Worm (Caenorhabditis elegans): ENCODE data around the gene K07E12.2.

K07E12.2 gene

DNA sequence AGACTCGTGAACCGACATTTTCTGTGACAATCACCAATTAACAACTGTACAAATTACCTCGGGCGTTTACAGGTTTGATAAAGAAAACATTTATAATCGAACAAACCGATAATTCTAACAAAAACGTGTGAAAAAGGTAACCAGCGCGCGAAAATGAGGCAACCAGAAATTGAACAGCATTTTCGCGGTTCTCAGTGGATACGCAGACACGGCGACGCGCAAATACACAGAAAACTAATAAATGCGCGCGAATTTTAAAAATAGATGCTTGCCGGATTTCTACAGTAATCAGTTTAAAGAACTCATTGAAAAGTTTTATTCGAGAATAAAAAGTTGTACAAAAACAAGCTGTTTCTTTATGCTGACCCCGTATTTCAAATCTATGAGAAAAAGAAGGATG lies 27.1 kb upstream of the K07E12.2 start, which contains the start of gene isw-1 (continued):
- peak; percentile 7 for TF ChIP-seq hlh-11 (tag; optimal IDR thresholded peaks at IDR 0.05)

DNA sequence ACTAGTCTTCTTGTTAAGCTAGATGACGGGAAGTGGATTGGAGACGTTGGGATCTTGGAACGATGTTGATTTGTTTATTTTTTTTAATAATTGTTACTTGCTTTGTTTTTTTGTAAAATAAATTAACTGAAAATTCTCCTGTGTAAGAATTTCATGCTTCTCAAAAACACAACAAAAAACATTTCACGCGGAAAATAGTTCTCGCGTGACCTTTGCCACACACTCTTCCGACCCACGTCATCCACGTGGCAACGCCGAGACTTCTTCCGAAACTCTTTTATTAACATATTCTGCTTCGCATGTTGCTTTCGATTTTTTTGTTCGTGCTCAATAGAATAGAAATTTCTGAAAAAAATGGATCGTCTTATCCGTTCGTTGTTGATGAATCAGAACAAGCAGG lies 25.5 kb upstream of the K07E12.2 start, which contains the start of gene F37A4.5:
Gene F37A4.5, plus strand, starts transcription at position 301 of the 400 bp plus-strand sequence.
- peak; percentile 31 for TF ChIP-seq F49E8.2 (tag; optimal IDR thresholded peaks at IDR 0.05; ENCODE audit: borderline replicate concordance)
- no peak for TF ChIP-seq R02D3.7 (tag; optimal IDR thresholded peaks at IDR 0.05)
- TF ChIP-seq F26F4.8 (GFP tag; conservative IDR thresholded peaks at IDR 0.05) = no peak
- no peak for TF ChIP-seq nhr-42 (GFP tag; IDR thresholded peaks at IDR 0.05)

DNA sequence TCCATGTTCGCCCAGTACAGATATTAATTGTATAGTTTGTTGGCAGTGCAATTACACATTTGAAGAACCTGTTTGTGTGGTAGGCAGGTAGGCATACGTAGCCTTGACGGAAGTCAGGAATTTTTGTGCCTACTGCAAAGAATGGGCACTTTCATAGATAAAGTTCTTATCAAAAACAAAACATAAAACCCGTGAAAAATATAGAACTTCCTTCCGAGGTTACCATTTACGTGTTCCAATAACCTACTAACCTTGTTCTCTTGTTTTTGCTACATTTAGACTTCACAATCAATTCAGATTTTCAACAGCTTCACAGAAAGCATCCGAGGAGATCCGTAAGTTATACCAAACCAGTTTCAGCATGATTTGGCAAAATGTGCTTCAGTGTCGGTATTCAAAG lies 23.8 kb upstream of the K07E12.2 start, which contains the start of gene F37A4.4:
Gene F37A4.4, plus strand, starts transcription at position 301 of the 400 bp plus-strand sequence.
- TF ChIP-seq aha-1 (tag) (no peak), F37D6.2 (tag; optimal IDR thresholded peaks at IDR 0.05) (no peak), nhr-41 (GFP tag; IDR thresholded peaks at IDR 0.05) (no peak), mxl-2 (GFP tag; conservative IDR thresholded peaks at IDR 0.05) (no peak), unc-39 (tag; optimal IDR thresholded peaks at IDR 0.05) (no peak), F49E8.2 (tag; optimal IDR thresholded peaks at IDR 0.05; ENCODE audit: borderline replicate concordance) (no peak), zip-11 (GFP tag; IDR thresholded peaks at IDR 0.05) (no peak), tra-1 (GFP tag; IDR thresholded peaks at IDR 0.05) (no peak), nhr-6 (tag; optimal IDR thresholded peaks at IDR 0.05) (no peak), nhr-76 (tag; optimal IDR thresholded peaks at IDR 0.05) (no peak), mdl-1 (tag; optimal IDR thresholded peaks at IDR 0.05) (no peak), dmd-8 (GFP tag; IDR thresholded peaks at IDR 0.05) (no peak), nhr-77 (tag; optimal IDR thresholded peaks at IDR 0.05) (no peak), aly-2 (tag; optimal IDR thresholded peaks at IDR 0.05) (no peak), spr-1 (tag; optimal IDR thresholded peaks at IDR 0.05) (no peak), ceh-20 (GFP tag; IDR thresholded peaks at IDR 0.05) (no peak), dmd-9 (GFP tag; IDR thresholded peaks at IDR 0.05) (no peak), hlh-11 (tag; optimal IDR thresholded peaks at IDR 0.05) (no peak)

DNA sequence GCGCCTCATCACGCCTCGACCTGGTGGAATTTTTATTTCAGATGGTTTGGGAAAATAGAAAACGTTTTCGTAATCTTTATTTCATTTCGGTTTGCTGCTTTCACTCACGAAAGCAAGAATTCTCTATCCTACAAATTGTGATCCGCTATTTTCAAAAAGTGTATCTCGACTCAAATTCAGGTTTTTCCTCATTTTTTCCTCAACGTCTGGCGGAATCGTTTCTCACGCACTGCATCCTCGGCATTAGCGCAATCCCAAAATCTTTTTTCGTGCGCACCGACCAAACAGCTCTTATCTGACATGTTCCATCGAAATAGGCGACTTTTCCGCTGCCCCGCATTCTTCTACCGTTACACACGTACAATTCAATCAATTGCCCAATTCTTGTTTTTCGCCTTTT lies 18.8 kb upstream of the K07E12.2 start, which contains the start of gene F37A4.3:
Gene F37A4.3, plus strand, starts transcription at position 301 of the 400 bp plus-strand sequence.
- no peak for TF ChIP-seq F26F4.8 (GFP tag; conservative IDR thresholded peaks at IDR 0.05)
- TF ChIP-seq unc-62 (GFP tag; optimal IDR thresholded peaks at IDR 0.05 in 1 of 2) = peak in 1 of 2 experiments; percentile 24
- TF ChIP-seq unc-62 (tag; optimal IDR thresholded peaks at IDR 0.05) = no peak

DNA sequence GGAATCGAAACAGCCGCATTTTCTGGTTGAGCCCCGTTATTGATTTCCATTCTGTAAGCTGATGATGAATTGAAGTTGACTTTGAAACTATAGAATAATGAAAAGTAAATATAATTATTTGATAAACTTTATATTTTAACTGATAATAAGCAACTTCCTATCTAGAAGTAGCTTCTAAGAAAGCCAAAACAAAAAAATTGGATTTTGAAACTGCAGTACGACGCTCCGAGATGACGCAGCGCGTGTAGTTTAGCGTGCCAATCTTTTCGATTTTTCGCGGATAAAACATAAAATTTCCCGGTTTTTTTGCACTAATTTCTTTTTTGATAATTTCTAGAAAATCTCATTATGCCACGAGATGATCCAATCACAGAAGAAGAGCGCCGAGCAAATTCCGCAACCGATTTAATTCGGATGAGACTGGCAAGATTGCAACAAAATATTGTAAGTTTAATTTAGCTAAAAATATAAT lies 14.8 kb upstream of the K07E12.2 start, which contains the start of the genes bath-41 and F37A4.2:
Gene bath-41, minus strand, starts transcription at position 51 of the 472 bp plus-strand sequence.
Gene F37A4.2, plus strand, starts transcription at position 247 of the 472 bp plus-strand sequence.
- TF ChIP-seq Y48G9A.11 (GFP tag; IDR thresholded peaks at IDR 0.05) (peak; percentile 93), mdt-29 (GFP tag; IDR thresholded peaks at IDR 0.05) (no peak), hlh-30 (tag; optimal IDR thresholded peaks at IDR 0.05; ENCODE audit: insufficient read depth) (no peak), dpl-1 (GFP tag; optimal IDR thresholded peaks at IDR 0.05) (peak; percentile 29), nhr-42 (GFP tag; IDR thresholded peaks at IDR 0.05) (no peak), egl-27 (tag; optimal IDR thresholded peaks at IDR 0.05) (no peak), F49E8.2 (tag; optimal IDR thresholded peaks at IDR 0.05; ENCODE audit: borderline replicate concordance) (no peak), T20F7.1 (GFP tag; optimal IDR thresholded peaks at IDR 0.05) (peak; percentile 93)

DNA sequence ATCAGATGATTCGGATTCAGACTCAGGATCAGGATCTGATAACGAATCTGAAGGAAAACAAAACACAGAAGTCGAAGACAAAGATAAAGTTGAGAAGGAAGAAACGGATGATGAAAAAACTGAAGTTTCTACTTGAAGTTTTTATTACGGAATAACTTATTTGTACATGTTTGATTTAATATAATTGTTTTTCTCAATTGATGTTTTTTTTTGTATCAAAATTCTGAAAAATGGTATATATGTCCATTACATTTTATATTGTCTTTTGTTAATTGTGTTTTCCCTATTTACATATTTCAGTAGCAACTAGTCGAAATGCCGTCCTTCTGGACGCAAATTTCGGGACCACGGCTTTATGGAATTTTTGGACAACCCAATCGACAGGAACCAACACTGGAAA lies 14.0 kb upstream of the K07E12.2 start, which contains the start of gene F37A4.1:
Gene F37A4.1, plus strand, starts transcription at position 301 of the 400 bp plus-strand sequence.
- TF ChIP-seq nhr-77 (tag; optimal IDR thresholded peaks at IDR 0.05) = no peak
- TF ChIP-seq ZK546.5 (tag; optimal IDR thresholded peaks at IDR 0.05) = no peak
- no peak for TF ChIP-seq nhr-48 (tag; optimal IDR thresholded peaks at IDR 0.05)
- TF ChIP-seq spr-3 (GFP tag; optimal IDR thresholded peaks at IDR 0.05) = no peak
- no peak for TF ChIP-seq mxl-3 (GFP tag; optimal IDR thresholded peaks at IDR 0.05)
- TF ChIP-seq duxl-1 (tag; optimal IDR thresholded peaks at IDR 0.05; ENCODE audit: poor library complexity) = no peak
- TF ChIP-seq Y75B8A.6 (GFP tag; IDR thresholded peaks at IDR 0.05) = no peak
- no peak for TF ChIP-seq dmd-9 (GFP tag; IDR thresholded peaks at IDR 0.05)
- TF ChIP-seq rbr-2 (tag; optimal IDR thresholded peaks at IDR 0.05) = no peak
- TF ChIP-seq gei-8 (GFP tag; optimal IDR thresholded peaks at IDR 0.05) = no peak
- no peak for TF ChIP-seq dmd-8 (GFP tag; IDR thresholded peaks at IDR 0.05)
- TF ChIP-seq aly-2 (tag; optimal IDR thresholded peaks at IDR 0.05) = no peak
- TF ChIP-seq nhr-11 (tag; optimal IDR thresholded peaks at IDR 0.05) = no peak
- no peak for TF ChIP-seq pha-4 (GFP tag; IDR thresholded peaks at IDR 0.05)
- no peak for TF ChIP-seq pha-4 (tag; optimal IDR thresholded peaks at IDR 0.05)
- no peak for TF ChIP-seq nhr-102 (tag; optimal IDR thresholded peaks at IDR 0.05)
- no peak for TF ChIP-seq pqm-1 (tag; optimal IDR thresholded peaks at IDR 0.05)
- no peak for TF ChIP-seq R02D3.7 (tag; optimal IDR thresholded peaks at IDR 0.05)

Data from whole organism, L4 larva.